Worm (Caenorhabditis elegans) whole organism, L3 larva: Measurements from ENCODE around the gene ugt-29.

Experiments
- R02D3.7 ChIP-seq: fragments of 150-350 bp; optimal IDR thresholded peaks from 2 replicates; lab custom pipeline; 2014; ENCODE audit warnings: missing biosample characterization, missing genetic modification characterization
- ZK546.5 ChIP-seq: sonication (generic microtip); optimal IDR thresholded peaks from 2 replicates; lab custom pipeline; 2017; ENCODE audit warnings: missing biosample characterization, missing genetic modification characterization
- aly-2 ChIP-seq: fragments of 150-350 bp; optimal IDR thresholded peaks from 2 replicates; lab custom pipeline; 2014; ENCODE audit warnings: missing biosample characterization, missing genetic modification characterization
- ama-1 ChIP-seq: fragments of 150-350 bp; optimal IDR thresholded peaks from 2 replicates; lab custom pipeline; 2018
- ceh-16 ChIP-seq: sonication (generic microtip); optimal IDR thresholded peaks from 2 replicates; lab custom pipeline; 2017; ENCODE audit warnings: missing biosample characterization, missing genetic modification characterization
- ceh-28 ChIP-seq: fragments of 150-350 bp; optimal IDR thresholded peaks from 2 replicates; lab custom pipeline; 2014; ENCODE audit warnings: missing biosample characterization, missing genetic modification reagents, missing genetic modification characterization
- ceh-82 ChIP-seq: fragments of 150-350 bp; optimal IDR thresholded peaks from 2 replicates; lab custom pipeline; 2014; ENCODE audit warnings: missing biosample characterization, missing genetic modification characterization
- ceh-9 ChIP-seq: sonication (generic microtip); optimal IDR thresholded peaks from 2 replicates; lab custom pipeline; 2018; ENCODE audit warnings: missing biosample characterization, missing genetic modification characterization
- egl-27 ChIP-seq: sonication (generic microtip); optimal IDR thresholded peaks from 4 replicates; lab custom pipeline; 2017; ENCODE audit warnings: missing biosample characterization, missing genetic modification reagents, missing genetic modification characterization
- egl-5 ChIP-seq: fragments of 150-350 bp; optimal IDR thresholded peaks from 2 replicates; lab custom pipeline; 2017; ENCODE audit warnings: missing biosample characterization, missing genetic modification reagents, missing genetic modification characterization, inconsistent platforms
- elt-1 ChIP-seq: fragments of 150-350 bp; optimal IDR thresholded peaks from 2 replicates; lab custom pipeline; 2014; ENCODE audit warnings: missing biosample characterization, missing genetic modification characterization
- elt-2 ChIP-seq: sonication (generic microtip); optimal IDR thresholded peaks from 2 replicates; lab custom pipeline; 2016; ENCODE audit warnings: missing genetic modification reagents, mild to moderate bottlenecking, missing genetic modification characterization, missing compliant biosample characterization
- elt-3 ChIP-seq, 3 experiments: fragments of 150-350 bp in 1 of 3; sonication (generic microtip) in 2 of 3; optimal IDR thresholded peaks; 2 replicates in 2 of 3; 4 replicates in 1 of 3; lab custom pipeline; 2014 to 2017; ENCODE audit warnings: missing biosample characterization in 3 of 3, missing genetic modification characterization in 3 of 3
- eor-1 ChIP-seq, 2 experiments: fragments of 150-350 bp; optimal IDR thresholded peaks; 2 replicates each; lab custom pipeline; 2014 to 2018; ENCODE audit warnings: missing biosample characterization in 2 of 2, missing genetic modification characterization in 2 of 2
- fkh-2 ChIP-seq: fragments of 150-350 bp; optimal IDR thresholded peaks from 2 replicates; lab custom pipeline; 2014; ENCODE audit warnings: missing biosample characterization, missing genetic modification reagents, missing genetic modification characterization
- fos-1 ChIP-seq: fragments of 150-350 bp; optimal IDR thresholded peaks from 2 replicates; lab custom pipeline; 2014; ENCODE audit warnings: missing biosample characterization, missing genetic modification characterization
- hmg-11 ChIP-seq: sonication (generic microtip); optimal IDR thresholded peaks from 2 replicates; lab custom pipeline; 2016; ENCODE audit warnings: missing genetic modification characterization, missing compliant biosample characterization
- jun-1 ChIP-seq: fragments of 150-350 bp; optimal IDR thresholded peaks from 2 replicates; lab custom pipeline; 2014; ENCODE audit warnings: missing biosample characterization, missing genetic modification reagents, missing genetic modification characterization
- lin-15B ChIP-seq: fragments of 150-350 bp; optimal IDR thresholded peaks from 2 replicates; lab custom pipeline; 2014; ENCODE audit warnings: missing biosample characterization, missing genetic modification characterization
- lin-39 ChIP-seq: fragments of 150-350 bp; optimal IDR thresholded peaks from 2 replicates; lab custom pipeline; 2018; ENCODE audit warnings: missing biosample characterization, missing genetic modification reagents, missing genetic modification characterization
- lsy-12 ChIP-seq: sonication (generic microtip); optimal IDR thresholded peaks from 2 replicates; lab custom pipeline; 2016; ENCODE audit warnings: mild to moderate bottlenecking, missing genetic modification characterization, missing compliant biosample characterization
- mml-1 ChIP-seq: fragments of 150-350 bp; sonication (generic microtip); optimal IDR thresholded peaks from 3 replicates; lab custom pipeline; 2014; ENCODE audit warnings: missing biosample characterization, missing genetic modification characterization
- nfya-1 ChIP-seq: sonication (generic microtip); optimal IDR thresholded peaks from 2 replicates; lab custom pipeline; 2017; ENCODE audit warnings: missing genetic modification characterization, mild to moderate bottlenecking, missing compliant biosample characterization, antibody characterized with exemption, moderate library complexity; ENCODE audit not compliant: insufficient read depth
- nhr-12 ChIP-seq: fragments of 150-350 bp; optimal IDR thresholded peaks from 2 replicates; lab custom pipeline; 2014; ENCODE audit warnings: missing biosample characterization, missing genetic modification characterization
- nhr-23 ChIP-seq: fragments of 150-350 bp; optimal IDR thresholded peaks from 2 replicates; lab custom pipeline; 2014; ENCODE audit warnings: missing biosample characterization, missing genetic modification reagents, missing genetic modification characterization
- nhr-25 ChIP-seq: sonication (generic microtip); optimal IDR thresholded peaks from 2 replicates; lab custom pipeline; 2017; ENCODE audit warnings: missing biosample characterization, missing genetic modification characterization
- nhr-43 ChIP-seq: sonication (generic microtip); optimal IDR thresholded peaks from 2 replicates; lab custom pipeline; 2016; ENCODE audit warnings: mild to moderate bottlenecking, missing genetic modification characterization, missing compliant biosample characterization; ENCODE audit not compliant: poor library complexity, severe bottlenecking
- nhr-67 ChIP-seq: fragments of 150-350 bp; optimal IDR thresholded peaks from 2 replicates; lab custom pipeline; 2014; ENCODE audit warnings: missing biosample characterization, missing genetic modification characterization
- nhr-77 ChIP-seq: fragments of 150-350 bp; optimal IDR thresholded peaks from 2 replicates; lab custom pipeline; 2014; ENCODE audit warnings: missing biosample characterization, missing genetic modification characterization
- pha-4 ChIP-seq: fragments of 150-350 bp; optimal IDR thresholded peaks from 2 replicates; lab custom pipeline; 2014; ENCODE audit warnings: missing biosample characterization, missing genetic modification reagents, missing genetic modification characterization
- pqm-1 ChIP-seq: fragments of 150-350 bp; optimal IDR thresholded peaks from 2 replicates; lab custom pipeline; 2017; ENCODE audit warnings: missing biosample characterization, missing genetic modification characterization, inconsistent platforms
- sea-2 ChIP-seq: fragments of 150-350 bp; sonication (generic microtip); optimal IDR thresholded peaks from 4 replicates; lab custom pipeline; 2014; ENCODE audit warnings: missing biosample characterization, missing genetic modification reagents, missing genetic modification characterization
- skn-1 ChIP-seq: fragments of 150-350 bp; optimal IDR thresholded peaks from 2 replicates; lab custom pipeline; 2014; ENCODE audit warnings: missing biosample characterization, missing genetic modification characterization
- snpc-4 ChIP-seq: fragments of 150-350 bp; optimal IDR thresholded peaks from 2 replicates; lab custom pipeline; 2014; ENCODE audit warnings: missing biosample characterization, missing genetic modification characterization
- tbx-2 ChIP-seq: sonication (generic microtip); optimal IDR thresholded peaks from 2 replicates; lab custom pipeline; 2016; ENCODE audit warnings: mild to moderate bottlenecking, missing genetic modification characterization, missing compliant biosample characterization
- unc-39 ChIP-seq: sonication (generic microtip); optimal IDR thresholded peaks from 4 replicates; lab custom pipeline; 2017; ENCODE audit warnings: missing biosample characterization, missing genetic modification characterization
- unc-62 ChIP-seq: fragments of 150-350 bp; sonication (generic microtip); optimal IDR thresholded peaks from 4 replicates; lab custom pipeline; 2014; ENCODE audit warnings: missing biosample characterization, missing genetic modification reagents, missing genetic modification characterization
- ztf-11 ChIP-seq: fragments of 150-350 bp; optimal IDR thresholded peaks from 2 replicates; lab custom pipeline; 2014; ENCODE audit warnings: missing biosample characterization, missing genetic modification characterization
- ztf-4 ChIP-seq: fragments of 150-350 bp; optimal IDR thresholded peaks from 2 replicates; lab custom pipeline; 2014; ENCODE audit warnings: missing biosample characterization, missing genetic modification characterization

Gene ugt-29

DNA sequence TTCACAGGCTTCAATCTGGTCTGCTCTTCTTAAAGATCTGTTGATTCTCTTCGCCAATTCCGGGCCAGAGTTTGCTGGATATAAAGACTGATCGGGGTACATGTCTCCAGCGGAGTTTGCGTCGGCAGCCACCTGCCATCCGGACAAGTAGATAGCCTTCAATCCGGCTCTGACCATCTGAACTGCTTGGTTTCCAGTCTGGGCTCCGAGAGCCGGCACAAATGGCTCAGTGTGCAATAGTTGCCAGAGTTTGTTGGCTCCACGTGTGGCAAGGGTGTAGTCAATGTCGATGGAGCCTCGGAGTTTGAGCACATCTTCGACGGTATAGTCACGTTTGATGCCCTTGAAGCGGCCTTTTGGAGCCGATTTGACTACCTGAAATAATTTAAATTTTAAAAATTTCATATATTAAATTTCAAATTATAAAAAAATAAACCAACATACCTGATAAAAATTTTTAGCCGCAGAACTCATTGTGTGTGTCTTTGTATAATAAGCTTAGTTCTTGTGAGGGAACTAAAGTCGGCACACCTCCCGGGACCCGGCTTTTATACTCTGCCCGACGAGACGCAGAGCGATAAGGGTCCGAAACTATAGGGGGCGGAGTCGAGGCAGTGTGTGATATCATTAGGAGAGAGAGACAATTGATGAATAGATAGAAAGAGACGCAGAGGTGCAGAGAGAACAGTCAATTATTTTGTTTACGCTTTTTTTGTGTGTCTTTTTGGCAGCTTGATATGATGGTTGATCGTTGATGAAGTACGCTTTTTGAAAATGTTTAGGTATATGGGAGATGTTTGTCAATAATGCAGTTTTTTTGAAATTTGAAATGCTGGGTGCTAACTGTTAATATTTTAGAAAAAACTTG lies 28.3 kb upstream of the ugt-29 start, which contains the start of the genes icl-1 and srh-2:
Gene icl-1 (minus strand): TSS at position 521 of the 868 bp plus-strand sequence.
Gene srh-2 (plus strand): TSS at position 818 of the 868 bp plus-strand sequence.
- TF ChIP-seq lin-15B (peak; percentile 28), pha-4 (tag; lab: Kevin White, UChicago) (peak; percentile 79), fkh-2 (tag; lab: Kevin White, UChicago) (no peak), elt-2 (peak; percentile 83), nfya-1 (tag; lab: Kevin White, UChicago) (peak; percentile 68), nhr-43 (peak; percentile 73), pqm-1 (tag; lab: Kevin White, UChicago) (peak; percentile 65), ztf-11 (tag; lab: Kevin White, UChicago) (no peak), unc-39 (tag; lab: Kevin White, UChicago) (no peak), ama-1 (lab: Kevin White, UChicago) (peak; percentile 92), ceh-28 (tag; lab: Kevin White, UChicago) (peak; percentile 67), fos-1 (peak; percentile 15), jun-1 (tag; lab: Kevin White, UChicago) (peak; percentile 43), elt-1 (tag; lab: Kevin White, UChicago) (no peak), skn-1 (tag; lab: Kevin White, UChicago) (no peak), sea-2 (GFP tag; lab: Kevin White, UChicago) (no peak), ceh-9 (tag; lab: Kevin White, UChicago) (no peak), lsy-12 (peak; percentile 42), R02D3.7 (tag; lab: Kevin White, UChicago) (no peak), snpc-4 (tag; lab: Kevin White, UChicago) (no peak), eor-1 (tag; optimal IDR thresholded peaks at IDR 0.05; lab: Kevin White, UChicago) (no peak), aly-2 (tag; lab: Kevin White, UChicago) (no peak), nhr-25 (peak; percentile 2), nhr-23 (tag; lab: Kevin White, UChicago) (peak; percentile 71), tbx-2 (tag; lab: Kevin White, UChicago) (peak; percentile 8), ZK546.5 (no peak), lin-39 (tag; lab: Kevin White, UChicago) (peak; percentile 11), ceh-82 (tag; lab: Kevin White, UChicago) (no peak), ztf-4 (tag; lab: Kevin White, UChicago) (no peak)

DNA sequence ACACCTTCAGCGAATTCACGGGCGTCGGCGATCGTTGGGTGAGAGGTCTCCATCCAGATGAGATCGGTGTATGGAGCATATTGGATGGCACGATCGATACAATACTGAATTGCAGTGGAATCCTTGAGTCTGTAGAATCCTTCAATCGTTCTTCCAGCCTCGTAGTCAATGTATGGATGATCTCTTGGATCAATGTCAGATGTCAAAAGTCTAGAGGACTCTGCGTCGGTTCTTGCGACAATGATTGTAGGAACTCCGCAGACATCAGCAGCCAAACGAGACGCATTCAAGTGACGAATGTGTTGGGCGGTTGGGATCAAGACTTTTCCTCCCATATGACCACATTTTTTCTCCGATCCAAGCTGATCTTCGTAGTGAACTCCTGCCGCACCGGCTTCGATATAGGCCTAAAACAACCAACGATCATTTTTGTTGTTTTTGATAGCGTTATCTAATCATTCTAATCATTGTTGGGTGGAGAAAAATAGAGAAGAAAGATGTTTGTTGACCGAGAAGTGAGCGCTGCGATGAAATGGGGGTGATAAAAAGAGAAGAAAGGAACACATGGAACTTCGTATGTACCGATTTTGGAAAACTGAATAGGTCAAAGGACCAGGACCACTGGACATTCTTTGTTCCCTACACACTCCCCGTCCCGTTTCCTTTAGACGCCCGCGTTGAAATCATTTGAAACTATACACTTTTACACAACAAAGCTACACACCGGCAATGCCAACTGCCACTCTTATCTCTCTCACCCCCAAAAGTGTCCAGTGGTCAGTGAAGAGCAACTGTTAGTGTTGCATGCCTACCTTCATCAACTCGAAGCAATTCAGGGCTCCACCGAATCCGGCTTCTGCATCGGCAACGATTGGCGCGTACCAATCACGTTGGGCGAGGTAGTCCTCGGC lies 27.4 kb upstream of the ugt-29 start:
- TF ChIP-seq pha-4 (tag; lab: Kevin White, UChicago), result no peak
- no peak for TF ChIP-seq aly-2 (tag; lab: Kevin White, UChicago)
- TF ChIP-seq nhr-25, result peak; percentile 25
- no peak for TF ChIP-seq tbx-2 (tag; lab: Kevin White, UChicago)
- no peak for TF ChIP-seq lin-39 (tag; lab: Kevin White, UChicago)
- no peak for TF ChIP-seq nfya-1 (tag; lab: Kevin White, UChicago)
- peak in 1 of 3 experiments; percentile 5 for TF ChIP-seq elt-3 (tag; optimal IDR thresholded peaks at IDR 0.05; lab: Kevin White, UChicago)
- no peak for TF ChIP-seq lin-15B
- peak; percentile 17 for TF ChIP-seq pqm-1 (tag; lab: Kevin White, UChicago)
- no peak for TF ChIP-seq jun-1 (tag; lab: Kevin White, UChicago)
- TF ChIP-seq egl-27 (tag; lab: Kevin White, UChicago), result no peak
- no peak for TF ChIP-seq ceh-28 (tag; lab: Kevin White, UChicago)
- no peak for TF ChIP-seq ceh-16
- peak; percentile 95 for TF ChIP-seq ama-1 (lab: Kevin White, UChicago)
- TF ChIP-seq R02D3.7 (tag; lab: Kevin White, UChicago), result no peak
- TF ChIP-seq elt-1 (tag; lab: Kevin White, UChicago), result no peak
- TF ChIP-seq unc-62, result no peak
- peak; percentile 13 for TF ChIP-seq elt-2
- TF ChIP-seq snpc-4 (tag; lab: Kevin White, UChicago), result no peak
- TF ChIP-seq egl-5 (tag; lab: Kevin White, UChicago), result peak; percentile 35
- TF ChIP-seq sea-2 (GFP tag; lab: Kevin White, UChicago), result no peak
- TF ChIP-seq nhr-43, result peak; percentile 56
- no peak for TF ChIP-seq skn-1 (tag; lab: Kevin White, UChicago)
- no peak for TF ChIP-seq eor-1 (tag; optimal IDR thresholded peaks at IDR 0.05; lab: Kevin White, UChicago)
- no peak for TF ChIP-seq ZK546.5
- TF ChIP-seq ztf-4 (tag; lab: Kevin White, UChicago), result no peak
- no peak for TF ChIP-seq nhr-12 (tag; lab: Kevin White, UChicago)
- no peak for TF ChIP-seq nhr-77 (tag; lab: Kevin White, UChicago)
- TF ChIP-seq mml-1 (tag; lab: Kevin White, UChicago), result no peak
- no peak for TF ChIP-seq nhr-67 (tag; lab: Kevin White, UChicago)
- TF ChIP-seq hmg-11 (tag; lab: Kevin White, UChicago), result no peak
- TF ChIP-seq unc-39 (tag; lab: Kevin White, UChicago), result no peak
- no peak for TF ChIP-seq lsy-12
- no peak for TF ChIP-seq nhr-23 (tag; lab: Kevin White, UChicago)
- TF ChIP-seq ceh-82 (tag; lab: Kevin White, UChicago), result no peak
